Worm (Caenorhabditis elegans): ENCODE measurements around the gene Y77E11A.8.

ce11 chrIV:1407507-1407906 is 17.4 kb downstream of the Y77E11A.8 start:
- TF ChIP-seq nhr-28 (tag; optimal IDR thresholded peaks at IDR 0.05), result no peak
- no peak for TF ChIP-seq pha-4 (tag; optimal IDR thresholded peaks at IDR 0.05)
- TF ChIP-seq nhr-77 (tag; optimal IDR thresholded peaks at IDR 0.05), result no peak
- TF ChIP-seq ztf-4 (tag; optimal IDR thresholded peaks at IDR 0.05), result no peak

Data from whole organism, L3 larva.